Fruit fly (Drosophila melanogaster) whole organism, embryonic: ENCODE measurements around the gene PIG-B.

Source experiments
- Abd-B ChIP-seq: fragments of 200-800 bp; sonication (Bioruptor generic); optimal IDR thresholded peaks from 2 replicates; lab custom pipeline; 2018; ENCODE audit warnings: missing biosample characterization, mild to moderate bottlenecking, missing genetic modification characterization, moderate library complexity
- BEAF-32 ChIP-seq: fragments of 200-800 bp; sonication (Bioruptor generic); optimal IDR thresholded peaks from 3 replicates; lab custom pipeline; 2017; ENCODE audit warnings: missing biosample characterization, missing genetic modification characterization, mild to moderate bottlenecking, moderate library complexity, missing genetic modification reagents
- C15 ChIP-seq: fragments of 200-800 bp; sonication (Bioruptor generic); IDR thresholded peaks from 3 replicates; pipeline ENCODE4 v1.3.6; 2022; ENCODE audit warnings: missing biosample characterization, missing genetic modification characterization
- CG10274 ChIP-seq: fragments of 200-800 bp; sonication (Bioruptor generic); optimal IDR thresholded peaks from 3 replicates; lab custom pipeline; 2017; ENCODE audit warnings: missing biosample characterization, mild to moderate bottlenecking, missing genetic modification characterization
- CG11247 ChIP-seq: fragments of 200-800 bp; sonication (Bioruptor generic); IDR thresholded peaks from 2 replicates; pipeline ENCODE4 v1.3.6; 2022; ENCODE audit warnings: missing biosample characterization, missing genetic modification characterization
- CG12942 ChIP-seq: fragments of 200-800 bp; sonication (Bioruptor generic); optimal IDR thresholded peaks from 3 replicates; lab custom pipeline; 2016; ENCODE audit warnings: missing biosample characterization, missing genetic modification characterization
- CG13424 ChIP-seq: fragments of 200-800 bp; sonication (Bioruptor generic); optimal IDR thresholded peaks from 2 replicates; lab custom pipeline; 2019; ENCODE audit warnings: missing biosample characterization, mild to moderate bottlenecking, missing genetic modification characterization, moderate library complexity
- CG13894 ChIP-seq: fragments of 200-800 bp; sonication (Bioruptor generic); optimal IDR thresholded peaks from 3 replicates; lab custom pipeline; 2018; ENCODE audit warnings: missing biosample characterization, mild to moderate bottlenecking, missing genetic modification characterization, moderate library complexity
- CG1603 ChIP-seq: fragments of 200-800 bp; sonication (Bioruptor generic); optimal IDR thresholded peaks from 2 replicates; lab custom pipeline; 2019; ENCODE audit warnings: missing biosample characterization, mild to moderate bottlenecking, missing genetic modification characterization, moderate library complexity
- CG17612 ChIP-seq: fragments of 200-800 bp; sonication (Bioruptor generic); IDR thresholded peaks from 2 replicates; pipeline ENCODE4 v1.3.6; 2022; ENCODE audit warnings: missing biosample characterization, missing genetic modification characterization
- CG17802 ChIP-seq: fragments of 200-800 bp; sonication (Bioruptor generic); optimal IDR thresholded peaks from 2 replicates; lab custom pipeline; 2018; ENCODE audit warnings: missing biosample characterization, mild to moderate bottlenecking, missing genetic modification characterization, moderate library complexity
- CG2129 ChIP-seq: fragments of 200-800 bp; sonication (Bioruptor generic); IDR thresholded peaks from 2 replicates; pipeline ENCODE4 v1.3.6; 2022; ENCODE audit warnings: missing biosample characterization, missing genetic modification characterization; ENCODE audit not compliant: partially characterized antibody
- CG30403 ChIP-seq: fragments of 200-800 bp; sonication (Bioruptor generic); optimal IDR thresholded peaks from 3 replicates; lab custom pipeline; 2016; ENCODE audit warnings: missing biosample characterization, missing genetic modification characterization
- CG32767 ChIP-seq: fragments of 200-800 bp; sonication (Bioruptor generic); IDR thresholded peaks from 2 replicates; pipeline ENCODE4 v1.3.6; 2022; ENCODE audit warnings: missing biosample characterization, missing genetic modification characterization
- CG3281 ChIP-seq: fragments of 200-800 bp; sonication (Bioruptor generic); optimal IDR thresholded peaks from 3 replicates; lab custom pipeline; 2017; ENCODE audit warnings: missing biosample characterization, mild to moderate bottlenecking, missing genetic modification characterization
- CG3847 ChIP-seq: fragments of 200-800 bp; sonication (Bioruptor generic); IDR thresholded peaks from 2 replicates; pipeline ENCODE4 v1.3.6; 2022; ENCODE audit warnings: missing biosample characterization, missing genetic modification characterization
- CG4404 ChIP-seq: fragments of 200-800 bp; sonication (Bioruptor generic); IDR thresholded peaks from 2 replicates; pipeline ENCODE4 v1.3.6; 2022; ENCODE audit warnings: missing biosample characterization, missing genetic modification characterization
- CG7372 ChIP-seq: fragments of 200-800 bp; sonication (Bioruptor generic); IDR thresholded peaks from 2 replicates; pipeline ENCODE4 v1.3.6; 2022; ENCODE audit warnings: missing biosample characterization, missing genetic modification characterization
- CG7839 ChIP-seq: fragments of 200-800 bp; sonication (Bioruptor generic); optimal IDR thresholded peaks from 3 replicates; lab custom pipeline; 2018; ENCODE audit warnings: missing biosample characterization, mild to moderate bottlenecking, missing genetic modification characterization, moderate library complexity
- CG8359 ChIP-seq: fragments of 200-800 bp; sonication (Bioruptor generic); optimal IDR thresholded peaks from 2 replicates; lab custom pipeline; 2017; ENCODE audit warnings: missing biosample characterization, mild to moderate bottlenecking, missing genetic modification characterization, borderline replicate concordance
- Chrac-16 ChIP-seq: fragments of 200-800 bp; sonication (Bioruptor generic); optimal IDR thresholded peaks from 3 replicates; lab custom pipeline; 2016; ENCODE audit warnings: missing biosample characterization, missing genetic modification characterization
- D19B ChIP-seq: fragments of 200-800 bp; sonication (Bioruptor generic); optimal IDR thresholded peaks from 2 replicates; lab custom pipeline; 2017; ENCODE audit warnings: missing biosample characterization, mild to moderate bottlenecking, missing genetic modification characterization
- Doc3 ChIP-seq: fragments of 200-800 bp; sonication (Bioruptor generic); IDR thresholded peaks from 3 replicates; pipeline ENCODE4 v1.3.6; 2022; ENCODE audit warnings: missing biosample characterization, missing genetic modification characterization; ENCODE audit not compliant: partially characterized antibody
- HHEX ChIP-seq: fragments of 200-800 bp; sonication (Bioruptor generic); optimal IDR thresholded peaks from 3 replicates; lab custom pipeline; 2017; ENCODE audit warnings: missing biosample characterization, mild to moderate bottlenecking, missing genetic modification characterization, missing genetic modification reagents
- Hey ChIP-seq: fragments of 200-800 bp; sonication (Bioruptor generic); optimal IDR thresholded peaks from 3 replicates; lab custom pipeline; 2018; ENCODE audit warnings: missing biosample characterization, mild to moderate bottlenecking, missing genetic modification characterization
- Hr51 ChIP-seq, 2 experiments: fragments of 200-800 bp; sonication (Bioruptor generic); optimal IDR thresholded peaks; 2 replicates in 1 of 2; 3 replicates in 1 of 2; lab custom pipeline; 2016 to 2018; ENCODE audit warnings: missing biosample characterization in 2 of 2, missing genetic modification characterization in 2 of 2, mild to moderate bottlenecking in 1 of 2, moderate library complexity in 1 of 2
- Meics ChIP-seq: fragments of 200-800 bp; sonication (Bioruptor generic); optimal IDR thresholded peaks from 2 replicates; lab custom pipeline; 2017; ENCODE audit warnings: missing biosample characterization, mild to moderate bottlenecking, missing genetic modification characterization
- Nf-YC ChIP-seq: fragments of 200-800 bp; optimal IDR thresholded peaks from 3 replicates; lab custom pipeline; 2019; ENCODE audit warnings: missing biosample characterization, mild to moderate bottlenecking, missing genetic modification characterization, moderate library complexity
- Taf1 ChIP-seq: fragments of 200-800 bp; sonication (Bioruptor generic); IDR thresholded peaks from 2 replicates; pipeline ENCODE4 v1.3.6; 2022; ENCODE audit warnings: missing biosample characterization, missing genetic modification characterization
- aop ChIP-seq: fragments of 200-800 bp; sonication (Bioruptor generic); IDR thresholded peaks from 2 replicates; pipeline ENCODE4 v1.3.6; 2022; ENCODE audit warnings: missing biosample characterization, missing genetic modification characterization
- bbx ChIP-seq: fragments of 200-800 bp; sonication (Bioruptor generic); IDR thresholded peaks from 2 replicates; pipeline ENCODE4 v1.3.6; 2022; ENCODE audit warnings: missing biosample characterization, missing genetic modification characterization; ENCODE audit not compliant: partially characterized antibody
- bigmax ChIP-seq: fragments of 200-800 bp; sonication (Bioruptor generic); optimal IDR thresholded peaks from 2 replicates; lab custom pipeline; 2018; ENCODE audit warnings: missing biosample characterization, mild to moderate bottlenecking, missing genetic modification characterization
- caup ChIP-seq: fragments of 200-800 bp; sonication (Bioruptor generic); optimal IDR thresholded peaks from 3 replicates; lab custom pipeline; 2017; ENCODE audit warnings: missing biosample characterization, mild to moderate bottlenecking, missing genetic modification characterization, moderate library complexity; ENCODE audit not compliant: severe bottlenecking
- dpn ChIP-seq, 2 experiments: fragments of 200-800 bp; sonication (Bioruptor generic); optimal IDR thresholded peaks; 3 replicates each; lab custom pipeline; 2016; ENCODE audit warnings: missing biosample characterization in 2 of 2, missing genetic modification characterization in 2 of 2
- ftz-f1 ChIP-seq: fragments of 200-800 bp; sonication (Bioruptor generic); optimal IDR thresholded peaks from 2 replicates; lab custom pipeline; 2016; ENCODE audit warnings: missing biosample characterization, missing genetic modification characterization
- gce ChIP-seq: fragments of 200-800 bp; sonication (Bioruptor generic); IDR thresholded peaks from 3 replicates; pipeline ENCODE4 v1.3.6; 2022; ENCODE audit warnings: missing biosample characterization, missing genetic modification characterization
- ham ChIP-seq: fragments of 200-800 bp; sonication (Bioruptor generic); IDR thresholded peaks from 2 replicates; pipeline ENCODE4 v1.3.6; 2022; ENCODE audit warnings: missing biosample characterization, missing genetic modification characterization
- hkb ChIP-seq, 2 experiments: fragments of 200-800 bp in 1 of 2; fragments of >200 bp in 1 of 2; sonication (Bioruptor generic) in 1 of 2; IDR thresholded peaks in 1 of 2; optimal IDR thresholded peaks in 1 of 2; 2 replicates each; pipeline versions ENCODE4 v1.3.6 to Lab custom; 2017 to 2022; ENCODE audit warnings: missing biosample characterization in 1 of 2, missing genetic modification characterization in 1 of 2
- insv ChIP-seq, 2 experiments: fragments of 200-800 bp; sonication (Bioruptor generic); optimal IDR thresholded peaks; 3 replicates each; lab custom pipeline; 2016 to 2018; ENCODE audit warnings: missing biosample characterization in 2 of 2, missing genetic modification characterization in 2 of 2
- kay ChIP-seq: fragments of 200-800 bp; sonication (Bioruptor generic); optimal IDR thresholded peaks from 2 replicates; lab custom pipeline; 2016; ENCODE audit warnings: missing biosample characterization, missing genetic modification characterization
- lab ChIP-seq: fragments of 200-800 bp; sonication (Bioruptor generic); optimal IDR thresholded peaks from 3 replicates; lab custom pipeline; 2017; ENCODE audit warnings: missing biosample characterization, missing genetic modification characterization, mild to moderate bottlenecking, moderate library complexity, missing genetic modification reagents
- luna ChIP-seq: fragments of 200-800 bp; sonication (Bioruptor generic); optimal IDR thresholded peaks from 2 replicates; lab custom pipeline; 2016; ENCODE audit warnings: missing biosample characterization, missing genetic modification characterization
- mld ChIP-seq: fragments of 200-800 bp; sonication (Bioruptor generic); IDR thresholded peaks from 3 replicates; pipeline ENCODE4 v1.3.6; 2022; ENCODE audit warnings: missing biosample characterization, missing genetic modification characterization; ENCODE audit not compliant: partially characterized antibody
- sens ChIP-seq: fragments of 200-800 bp; sonication (Bioruptor generic); peaks from one replicate; lab custom pipeline; 2016; ENCODE audit warnings: missing biosample characterization, missing genetic modification characterization
- slp2 ChIP-seq: fragments of 200-800 bp; sonication (Bioruptor generic); optimal IDR thresholded peaks from 2 replicates; lab custom pipeline; 2016; ENCODE audit warnings: missing biosample characterization, missing genetic modification characterization
- stwl ChIP-seq: fragments of 200-800 bp; sonication (Bioruptor generic); optimal IDR thresholded peaks from 3 replicates; lab custom pipeline; 2018; ENCODE audit warnings: missing biosample characterization, mild to moderate bottlenecking, missing genetic modification characterization, moderate library complexity
- zen ChIP-seq: fragments of 200-800 bp; sonication (Bioruptor generic); optimal IDR thresholded peaks from 3 replicates; lab custom pipeline; 2018; ENCODE audit warnings: missing biosample characterization, mild to moderate bottlenecking, missing genetic modification characterization, moderate library complexity

Gene PIG-B

DNA sequence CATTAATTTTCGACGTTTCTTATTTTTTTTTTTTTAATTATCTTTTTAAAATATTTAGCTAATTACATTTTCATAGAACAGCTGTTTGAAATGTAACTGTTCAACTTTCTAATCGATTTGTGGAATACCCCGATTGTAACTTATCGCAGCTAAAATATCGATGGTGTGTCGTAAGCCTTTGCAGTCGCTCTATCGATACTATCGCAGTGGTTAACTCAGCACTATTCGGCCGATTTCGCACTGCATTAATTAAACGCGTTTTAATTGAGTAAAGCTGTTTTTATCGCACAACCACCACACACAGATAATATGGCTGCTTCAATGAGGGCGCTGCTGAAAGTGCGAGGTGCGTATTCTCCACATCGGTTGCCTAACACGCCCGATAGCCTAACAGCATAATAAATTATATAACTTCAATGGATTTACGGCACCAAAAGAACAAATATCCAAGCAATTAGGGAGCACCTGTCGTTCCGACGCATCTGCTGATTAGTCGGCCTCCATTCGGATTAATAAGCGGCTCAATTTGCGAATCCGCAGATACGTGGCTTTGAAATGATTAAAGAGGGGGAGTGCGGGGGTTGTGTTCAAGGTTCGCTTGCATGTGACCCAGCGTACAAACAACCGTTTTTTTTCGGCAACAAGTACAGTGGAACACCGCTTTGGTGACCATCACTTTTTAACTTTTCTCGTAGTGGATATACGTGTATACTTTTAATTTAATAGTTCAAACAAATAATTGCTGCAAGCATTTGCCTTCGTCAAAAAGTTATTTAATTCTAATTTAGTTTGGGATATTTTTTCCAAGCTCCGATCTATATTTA lies 3.2 kb downstream of the PIG-B start, which contains the start of gene Scsalpha1 (continued):
- TF ChIP-seq luna: no peak
- TF ChIP-seq zen (tag; lab: Kevin White, UChicago): peak; percentile 91
- TF ChIP-seq Chrac-16: no peak
- 0 out of 2 replicates have a peak, but pooled peaks have one; percentile 19 for TF ChIP-seq CG7372 (GFP tag; lab: Robert Waterston, UW)
- peak; percentile 47 for TF ChIP-seq CG13894 (tag; lab: Kevin White, UChicago)
- peak in 1 of 2 experiments; percentile 16 for TF ChIP-seq dpn (GFP tag; optimal IDR thresholded peaks at IDR 0.05; lab: Kevin White, UChicago)
- no peak for TF ChIP-seq D19B (GFP tag; lab: Kevin White, UChicago)
- no peak for TF ChIP-seq ham (GFP tag; lab: Robert Waterston, UW)
- peak; percentile 98 for TF ChIP-seq Doc3 (GFP tag; lab: Robert Waterston, UW)
- TF ChIP-seq CG3281 (GFP tag; lab: Kevin White, UChicago): peak; percentile 47
- TF ChIP-seq HHEX (GFP tag; lab: Kevin White, UChicago): peak; percentile 20
- peak; percentile 25 for TF ChIP-seq CG12942
- no peak for TF ChIP-seq bigmax
- peak; percentile 42 for TF ChIP-seq CG13424 (tag; lab: Kevin White, UChicago)
- TF ChIP-seq aop (GFP tag; lab: Robert Waterston, UW): no peak
- TF ChIP-seq Meics: peak; percentile 37
- TF ChIP-seq CG11247: no peak
- TF ChIP-seq CG1603 (tag; lab: Kevin White, UChicago): peak; percentile 74
- TF ChIP-seq BEAF-32: peak; percentile 98
- peak; percentile 100 for TF ChIP-seq mld
- no peak for TF ChIP-seq CG10274 (GFP tag; lab: Kevin White, UChicago)
- peak; percentile 65 for TF ChIP-seq sens (GFP tag; lab: Kevin White, UChicago)
- TF ChIP-seq stwl (tag; lab: Kevin White, UChicago): peak; percentile 97
- TF ChIP-seq CG3847: peak; percentile 73
- TF ChIP-seq CG8359 (GFP tag; lab: Kevin White, UChicago): no peak
- peak; percentile 61 for TF ChIP-seq CG32767 (GFP tag; lab: Robert Waterston, UW)
- TF ChIP-seq Abd-B: no peak
- TF ChIP-seq Taf1: no peak
- peak; percentile 31 for TF ChIP-seq CG30403 (GFP tag; lab: Kevin White, UChicago)
- peak; percentile 100 for TF ChIP-seq bbx (GFP tag; lab: Robert Waterston, UW)
- TF ChIP-seq CG2129 (GFP tag; lab: Robert Waterston, UW): peak; percentile 98
- TF ChIP-seq lab (GFP tag; lab: Kevin White, UChicago): peak; percentile 45
- TF ChIP-seq caup (GFP tag; lab: Kevin White, UChicago): peak; percentile 7
- TF ChIP-seq CG17612 (GFP tag; lab: Robert Waterston, UW): peak; percentile 18; the same call in 1 of the 2 replicates
- TF ChIP-seq kay (GFP tag; lab: Kevin White, UChicago): no peak
- TF ChIP-seq slp2 (GFP tag; lab: Kevin White, UChicago): no peak
- TF ChIP-seq Hr51 (GFP tag; optimal IDR thresholded peaks at IDR 0.05; lab: Kevin White, UChicago): peak in 1 of 2 experiments; percentile 46
- TF ChIP-seq CG7839: peak; percentile 6
- no peak for TF ChIP-seq hkb (optimal IDR thresholded peaks at IDR 0.05; lab: Kevin White, UChicago)
- peak; percentile 71 for TF ChIP-seq hkb (GFP tag; IDR thresholded peaks at IDR 0.05; lab: Robert Waterston, UW)
- TF ChIP-seq Nf-YC (tag; lab: Kevin White, UChicago): peak; percentile 15
- no peak for TF ChIP-seq C15 (GFP tag; lab: Robert Waterston, UW)
- TF ChIP-seq gce: peak; percentile 14; the same call in 1 of the 3 replicates
- no peak for TF ChIP-seq Hey (tag; lab: Kevin White, UChicago)
- TF ChIP-seq CG4404: no peak
- no peak for TF ChIP-seq CG17802 (tag; lab: Kevin White, UChicago)
- TF ChIP-seq insv (GFP tag; optimal IDR thresholded peaks at IDR 0.05; lab: Kevin White, UChicago): no peak
- peak; percentile 84 for TF ChIP-seq ftz-f1 (GFP tag; lab: Kevin White, UChicago)
